Worm (Caenorhabditis elegans): ENCODE results near the gene pqn-51.

The pqn-51 gene

DNA sequence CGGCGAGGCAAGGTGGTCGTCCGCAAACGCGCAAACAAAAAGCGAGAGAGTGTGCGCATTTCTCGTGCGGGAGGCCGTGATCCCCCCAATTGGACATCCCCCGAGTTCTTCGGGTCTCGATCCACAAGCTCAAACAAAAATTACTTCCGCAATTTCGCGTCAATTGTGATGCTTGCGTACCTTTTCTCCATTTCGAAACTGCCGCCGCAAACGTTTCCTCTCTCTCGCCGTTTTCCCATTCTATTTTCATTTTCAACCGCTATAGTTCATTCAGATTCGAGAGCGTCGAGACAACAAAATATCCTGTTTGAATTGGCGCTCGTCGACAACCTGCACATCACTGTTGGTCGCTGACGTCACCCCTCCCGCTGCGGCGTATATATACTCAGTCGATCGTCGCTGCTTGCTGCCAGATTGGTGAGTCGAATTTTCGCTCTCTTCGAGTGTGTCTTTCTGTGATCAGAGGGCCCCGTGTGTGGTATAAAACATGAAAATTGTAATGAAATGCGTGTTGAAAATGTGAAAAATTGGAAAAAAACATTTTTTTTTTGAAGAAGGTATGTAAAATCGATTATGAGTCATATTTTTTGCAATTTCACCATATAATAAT, at the start of gene pqn-51, which contains the start of gene K11D12.14 (continued):
- 0 out of 2 replicates have a peak, but pooled peaks have one; percentile 64 for TF ChIP-seq dmd-8 (GFP tag; IDR thresholded peaks at IDR 0.05)
- peak; percentile 88 for TF ChIP-seq jun-1 (tag; optimal IDR thresholded peaks at IDR 0.05)
- TF ChIP-seq rbr-2 (tag; optimal IDR thresholded peaks at IDR 0.05) = peak; percentile 97
- TF ChIP-seq ceh-62 (tag; optimal IDR thresholded peaks at IDR 0.05) = no peak
- TF ChIP-seq nhr-237 (tag; optimal IDR thresholded peaks at IDR 0.05) = no peak
- TF ChIP-seq mxl-3 (GFP tag; optimal IDR thresholded peaks at IDR 0.05) = peak; percentile 56
- no peak for TF ChIP-seq egl-27 (tag; optimal IDR thresholded peaks at IDR 0.05)
- 0 out of 2 replicates have a peak, but pooled peaks have one; percentile 11 for TF ChIP-seq Y75B8A.6 (GFP tag; IDR thresholded peaks at IDR 0.05)
- no peak for TF ChIP-seq pqm-1 (tag; optimal IDR thresholded peaks at IDR 0.05)
- no peak for TF ChIP-seq nhr-41 (GFP tag; IDR thresholded peaks at IDR 0.05)
- no peak for TF ChIP-seq attf-4 (tag; optimal IDR thresholded peaks at IDR 0.05)
- TF ChIP-seq vab-7 (GFP tag; IDR thresholded peaks at IDR 0.05) = peak; percentile 90
- TF ChIP-seq nhr-42 (GFP tag; IDR thresholded peaks at IDR 0.05) = peak; percentile 93
- peak; percentile 70 for TF ChIP-seq hlh-30 (tag; optimal IDR thresholded peaks at IDR 0.05; ENCODE audit: insufficient read depth)
- peak; percentile 76; the same call in 1 of the 2 replicates for TF ChIP-seq D1046.2 (GFP tag; IDR thresholded peaks at IDR 0.05)
- TF ChIP-seq dmd-6 (GFP tag; IDR thresholded peaks at IDR 0.05) = peak; percentile 90
- TF ChIP-seq nhr-77 (tag; optimal IDR thresholded peaks at IDR 0.05) = peak; percentile 77
- 0 out of 2 replicates have a peak, but pooled peaks have one; percentile 10 for TF ChIP-seq lim-7 (GFP tag; IDR thresholded peaks at IDR 0.05)
- TF ChIP-seq hmg-1.1 (GFP tag; IDR thresholded peaks at IDR 0.05) = peak; percentile 91
- TF ChIP-seq madf-5 (GFP tag; IDR thresholded peaks at IDR 0.05) = 0 out of 4 replicates have a peak, but pooled peaks of 1 of the 2 experiments have one; percentile 5
- peak; percentile 31 for TF ChIP-seq lin-15B (tag; optimal IDR thresholded peaks at IDR 0.05)
- TF ChIP-seq zip-2 (tag; optimal IDR thresholded peaks at IDR 0.05) = peak; percentile 11
- TF ChIP-seq nhr-6 (tag; optimal IDR thresholded peaks at IDR 0.05) = peak; percentile 81
- TF ChIP-seq madf-9 (GFP tag; conservative IDR thresholded peaks at IDR 0.05) = peak; percentile 83
- TF ChIP-seq ceh-32 (tag; optimal IDR thresholded peaks at IDR 0.05; ENCODE audit: poor library complexity) = peak; percentile 21
- peak; percentile 87 for TF ChIP-seq lin-29 (GFP tag; IDR thresholded peaks at IDR 0.05)
- peak; percentile 87 for TF ChIP-seq mep-1 (tag; optimal IDR thresholded peaks at IDR 0.05)
- no peak for TF ChIP-seq sdz-12 (GFP tag; optimal IDR thresholded peaks at IDR 0.05)
- peak; percentile 57; the same call in 1 of the 2 replicates for TF ChIP-seq Y48G9A.11 (GFP tag; IDR thresholded peaks at IDR 0.05)
- peak; percentile 97 for TF ChIP-seq ceh-20 (GFP tag; IDR thresholded peaks at IDR 0.05)
- peak; percentile 42 to 90 for TF ChIP-seq ZK546.5 (tag; optimal IDR thresholded peaks at IDR 0.05)
- TF ChIP-seq ceh-44 (GFP tag; IDR thresholded peaks at IDR 0.05) = peak; percentile 98
- peak; percentile 24 for TF ChIP-seq nhr-25 (tag; optimal IDR thresholded peaks at IDR 0.05; ENCODE audit: borderline replicate concordance, insufficient read depth)
- TF ChIP-seq F10B5.3 (tag; optimal IDR thresholded peaks at IDR 0.05) = peak; percentile 79
- TF ChIP-seq egl-43 (GFP tag; IDR thresholded peaks at IDR 0.05) = peak; percentile 97
- TF ChIP-seq snpc-1.2 (GFP tag; IDR thresholded peaks at IDR 0.05) = peak; percentile 70
- TF ChIP-seq nhr-28 (tag; optimal IDR thresholded peaks at IDR 0.05) = peak; percentile 83
- peak; percentile 78 for TF ChIP-seq daf-19 (GFP tag; conservative IDR thresholded peaks at IDR 0.05)
- TF ChIP-seq nhr-11 (tag; optimal IDR thresholded peaks at IDR 0.05) = peak; percentile 87
- no peak for TF ChIP-seq fos-1 (tag; optimal IDR thresholded peaks at IDR 0.05)
- TF ChIP-seq daf-12 (tag; optimal IDR thresholded peaks at IDR 0.05) = no peak
- peak; percentile 88 for TF ChIP-seq set-16 (GFP tag; IDR thresholded peaks at IDR 0.05)
- TF ChIP-seq ctbp-1 (GFP tag; IDR thresholded peaks at IDR 0.05) = peak; percentile 96
- peak; percentile 93 for TF ChIP-seq nhr-102 (tag; optimal IDR thresholded peaks at IDR 0.05)
- TF ChIP-seq lsy-2 (tag; optimal IDR thresholded peaks at IDR 0.05) = peak; percentile 81 to 92
- TF ChIP-seq mxl-2 (GFP tag; conservative IDR thresholded peaks at IDR 0.05) = peak; percentile 33; the same call in 1 of the 2 replicates
- 0 out of 2 replicates have a peak, but pooled peaks have one; percentile 51 for TF ChIP-seq F44E2.7 (GFP tag; IDR thresholded peaks at IDR 0.05)
- peak; percentile 69 for TF ChIP-seq ZK337.2 (GFP tag; IDR thresholded peaks at IDR 0.05)
- TF ChIP-seq lin-1 (GFP tag; IDR thresholded peaks at IDR 0.05) = peak; percentile 61; the same call in 1 of the 2 replicates
- no peak for TF ChIP-seq daf-8 (GFP tag; IDR thresholded peaks at IDR 0.05)
